Fruit fly (Drosophila melanogaster) whole organism, prepupa: Measurements from ENCODE around the gene CG43163.

Source experiments
- CG10631 ChIP-seq: fragments of 200-800 bp; sonication (Bioruptor generic); optimal IDR thresholded peaks from 2 replicates; lab custom pipeline; 2016; ENCODE audit warnings: missing biosample characterization, missing genetic modification characterization
- CG10669 ChIP-seq: fragments of 200-800 bp; sonication (Bioruptor generic); optimal IDR thresholded peaks from 3 replicates; lab custom pipeline; 2018; ENCODE audit warnings: missing biosample characterization, mild to moderate bottlenecking, missing genetic modification characterization, moderate library complexity
- CG11294 ChIP-seq: fragments of 200-800 bp; sonication (Bioruptor generic); IDR thresholded peaks from 2 replicates; pipeline ENCODE4 v1.3.6; 2022; ENCODE audit warnings: missing biosample characterization, missing genetic modification characterization
- CG11762 ChIP-seq: fragments of 200-800 bp; sonication (Bioruptor generic); optimal IDR thresholded peaks from 3 replicates; lab custom pipeline; 2016; ENCODE audit warnings: missing biosample characterization, missing genetic modification characterization; ENCODE audit not compliant: insufficient read depth
- CG11902 ChIP-seq: fragments of 200-800 bp; sonication (Bioruptor generic); optimal IDR thresholded peaks from 3 replicates; lab custom pipeline; 2016; ENCODE audit warnings: missing biosample characterization, missing genetic modification characterization
- CG1621 ChIP-seq: fragments of 200-800 bp; sonication (Bioruptor generic); optimal IDR thresholded peaks from 3 replicates; lab custom pipeline; 2018; ENCODE audit warnings: missing biosample characterization, mild to moderate bottlenecking, missing genetic modification characterization
- CG16779 ChIP-seq: fragments of 200-800 bp; sonication (Bioruptor generic); optimal IDR thresholded peaks from 3 replicates; lab custom pipeline; 2017; ENCODE audit warnings: missing biosample characterization, mild to moderate bottlenecking, missing genetic modification characterization
- CG3032 ChIP-seq: fragments of 200-800 bp; optimal IDR thresholded peaks from 2 replicates; lab custom pipeline; 2019; ENCODE audit warnings: missing biosample characterization, mild to moderate bottlenecking, missing genetic modification characterization, moderate library complexity
- CG6163 ChIP-seq: fragments of 200-800 bp; sonication (Bioruptor generic); IDR thresholded peaks from 3 replicates; pipeline ENCODE4 v1.3.6; 2022; ENCODE audit warnings: missing biosample characterization, missing genetic modification characterization
- CG6276 ChIP-seq: fragments of 200-800 bp; sonication (Bioruptor generic); optimal IDR thresholded peaks from 2 replicates; lab custom pipeline; 2017; ENCODE audit warnings: missing biosample characterization, mild to moderate bottlenecking, missing genetic modification characterization
- CG6854 ChIP-seq: fragments of 200-800 bp; sonication (Bioruptor generic); optimal IDR thresholded peaks from 2 replicates; lab custom pipeline; 2017; ENCODE audit warnings: missing biosample characterization, mild to moderate bottlenecking, missing genetic modification characterization
- CG8119 ChIP-seq: fragments of 200-800 bp; sonication (Bioruptor generic); IDR thresholded peaks from 3 replicates; pipeline ENCODE4 v1.3.6; 2022; ENCODE audit warnings: missing biosample characterization, missing genetic modification characterization
- CG8319 ChIP-seq: fragments of 200-800 bp; sonication (Bioruptor generic); optimal IDR thresholded peaks from 3 replicates; lab custom pipeline; 2016; ENCODE audit warnings: missing biosample characterization, missing genetic modification characterization
- CG8632 ChIP-seq: fragments of 200-800 bp; sonication (Bioruptor generic); optimal IDR thresholded peaks from 3 replicates; lab custom pipeline; 2016; ENCODE audit warnings: missing biosample characterization, missing genetic modification characterization
- Eip75B ChIP-seq: fragments of 200-800 bp; sonication (Bioruptor generic); optimal IDR thresholded peaks from 3 replicates; lab custom pipeline; 2016; ENCODE audit warnings: missing biosample characterization, missing genetic modification characterization
- Eip78C ChIP-seq: fragments of 200-800 bp; sonication (Bioruptor generic); peaks from one replicate; lab custom pipeline; 2016; ENCODE audit warnings: missing biosample characterization, missing genetic modification characterization
- Ets21C ChIP-seq: fragments of 200-800 bp; sonication (Bioruptor generic); optimal IDR thresholded peaks from 3 replicates; lab custom pipeline; 2016; ENCODE audit warnings: missing biosample characterization, missing genetic modification characterization
- Ets96B ChIP-seq: fragments of 200-800 bp; optimal IDR thresholded peaks from 2 replicates; lab custom pipeline; 2019; ENCODE audit warnings: missing biosample characterization, mild to moderate bottlenecking, missing genetic modification characterization, moderate library complexity
- Gug ChIP-seq: fragments of 200-800 bp; sonication (Bioruptor generic); IDR thresholded peaks from 2 replicates; pipeline ENCODE4 v1.3.6; 2022; ENCODE audit warnings: missing biosample characterization, missing genetic modification characterization
- Hr38 ChIP-seq: sonication (Bioruptor generic); optimal IDR thresholded peaks from 2 replicates; lab custom pipeline; 2016; ENCODE audit warnings: missing biosample characterization, missing genetic modification characterization
- Lpt ChIP-seq: fragments of 200-800 bp; sonication (Bioruptor generic); optimal IDR thresholded peaks from 3 replicates; lab custom pipeline; 2016; ENCODE audit warnings: missing biosample characterization, missing genetic modification characterization
- Met ChIP-seq: fragments of 200-800 bp; sonication (Bioruptor generic); optimal IDR thresholded peaks from 3 replicates; lab custom pipeline; 2016; ENCODE audit warnings: missing biosample characterization, missing genetic modification characterization
- OdsH ChIP-seq: fragments of 200-800 bp; sonication (Bioruptor generic); optimal IDR thresholded peaks from 3 replicates; lab custom pipeline; 2016; ENCODE audit warnings: missing biosample characterization, missing genetic modification characterization
- Sox102F ChIP-seq: fragments of 200-800 bp; sonication (Bioruptor generic); optimal IDR thresholded peaks from 2 replicates; lab custom pipeline; 2016; ENCODE audit warnings: missing biosample characterization, mild to moderate bottlenecking, missing genetic modification characterization
- achi ChIP-seq: fragments of 200-800 bp; sonication (Bioruptor generic); optimal IDR thresholded peaks from 3 replicates; lab custom pipeline; 2016; ENCODE audit warnings: missing biosample characterization, missing genetic modification characterization
- cyc ChIP-seq: fragments of 200-800 bp; sonication (Bioruptor generic); optimal IDR thresholded peaks from 3 replicates; lab custom pipeline; 2016; ENCODE audit warnings: missing biosample characterization, missing genetic modification characterization
- eg ChIP-seq: fragments of 200-800 bp; sonication (Bioruptor generic); IDR thresholded peaks from 3 replicates; pipeline ENCODE4 v1.3.6; 2022; ENCODE audit warnings: missing biosample characterization, missing genetic modification characterization
- esn ChIP-seq: fragments of 200-800 bp; sonication (Bioruptor generic); optimal IDR thresholded peaks from 2 replicates; lab custom pipeline; 2016; ENCODE audit warnings: missing biosample characterization, mild to moderate bottlenecking, missing genetic modification characterization, moderate library complexity
- fd59A ChIP-seq: fragments of 200-800 bp; sonication (Bioruptor generic); optimal IDR thresholded peaks from 2 replicates; lab custom pipeline; 2017; ENCODE audit warnings: missing biosample characterization, mild to moderate bottlenecking, missing genetic modification characterization, missing genetic modification reagents
- fd85E ChIP-seq: fragments of 200-800 bp; sonication (Bioruptor generic); optimal IDR thresholded peaks from 3 replicates; lab custom pipeline; 2016; ENCODE audit warnings: missing biosample characterization, missing genetic modification characterization
- fkh ChIP-seq: fragments of 200-800 bp; sonication (Bioruptor generic); optimal IDR thresholded peaks from 3 replicates; lab custom pipeline; 2017; ENCODE audit warnings: missing biosample characterization, mild to moderate bottlenecking, missing genetic modification characterization, moderate library complexity
- pdm3 ChIP-seq: fragments of 200-800 bp; sonication (Bioruptor generic); optimal IDR thresholded peaks from 3 replicates; lab custom pipeline; 2016; ENCODE audit warnings: missing biosample characterization, missing genetic modification characterization
- spab ChIP-seq: fragments of 200-800 bp; sonication (Bioruptor generic); optimal IDR thresholded peaks from 2 replicates; lab custom pipeline; 2017; ENCODE audit warnings: missing biosample characterization, mild to moderate bottlenecking, missing genetic modification characterization, missing genetic modification reagents
- ss ChIP-seq, 2 experiments: fragments of 200-800 bp; sonication (Bioruptor generic); optimal IDR thresholded peaks; 2 replicates in 1 of 2; 3 replicates in 1 of 2; lab custom pipeline; 2017 to 2018; ENCODE audit warnings: mild to moderate bottlenecking in 2 of 2, missing biosample characterization in 2 of 2, missing genetic modification characterization in 2 of 2, moderate library complexity in 1 of 2
- svp ChIP-seq: fragments of 200-800 bp; sonication (Bioruptor generic); peaks from one replicate; lab custom pipeline; 2016; ENCODE audit warnings: missing biosample characterization, missing genetic modification characterization
- topi ChIP-seq: fragments of 200-800 bp; sonication (Bioruptor generic); optimal IDR thresholded peaks from 3 replicates; lab custom pipeline; 2016; ENCODE audit warnings: missing biosample characterization, missing genetic modification characterization
- vri ChIP-seq: fragments of 200-800 bp; sonication (Bioruptor generic); optimal IDR thresholded peaks from 3 replicates; lab custom pipeline; 2016; ENCODE audit warnings: missing biosample characterization, mild to moderate bottlenecking, missing genetic modification characterization

Gene CG43163

dm6 chr3L:8524816-8525625 is 18.1 kb upstream of the CG43163 start, which contains the start of the genes GstO1 and foi (continued):
- TF ChIP-seq cyc (GFP tag; lab: Kevin White, UChicago) (no peak), Gug (GFP tag; lab: Robert Waterston, UW) (no peak), spab (GFP tag; lab: Kevin White, UChicago) (no peak), Sox102F (no peak), CG8632 (GFP tag; lab: Kevin White, UChicago) (peak; percentile 10), Lpt (no peak), Ets21C (GFP tag; lab: Kevin White, UChicago) (no peak), CG11902 (no peak), vri (GFP tag; lab: Kevin White, UChicago) (peak; percentile 67), Hr38 (GFP tag; lab: Kevin White, UChicago) (no peak), CG6276 (no peak), CG10669 (GFP tag; lab: Kevin White, UChicago) (peak; percentile 14), Ets96B (peak; percentile 16), CG6854 (GFP tag; lab: Kevin White, UChicago) (no peak), fd59A (GFP tag; lab: Kevin White, UChicago) (no peak), CG16779 (tag; lab: Kevin White, UChicago) (no peak)

dm6 chr3L:8523257-8523656 is 16.3 kb upstream of the CG43163 start, which contains the start of gene GstO2:
GstO2 (minus strand) TSS chr3L:8523501.
- TF ChIP-seq esn (GFP tag; lab: Kevin White, UChicago) (peak; percentile 0), CG1621 (tag; lab: Kevin White, UChicago) (peak; percentile 89), CG8319 (GFP tag; lab: Kevin White, UChicago) (no peak)

dm6 chr3L:8520252-8520651 is 13.3 kb upstream of the CG43163 start, which contains the start of gene se:
se (plus strand) TSS chr3L:8520552.
- TF ChIP-seq svp (GFP tag; lab: Kevin White, UChicago), result no peak
- no peak for TF ChIP-seq Ets21C (GFP tag; lab: Kevin White, UChicago)
- TF ChIP-seq eg (GFP tag; lab: Robert Waterston, UW), result no peak
- no peak for TF ChIP-seq ss (GFP tag; optimal IDR thresholded peaks at IDR 0.05; lab: Kevin White, UChicago)
- no peak for TF ChIP-seq CG6276
- TF ChIP-seq cyc (GFP tag; lab: Kevin White, UChicago), result no peak

dm6 chr3L:8519232-8519631 is 12.3 kb upstream of the CG43163 start:
- TF ChIP-seq topi, result no peak
- no peak for TF ChIP-seq cyc (GFP tag; lab: Kevin White, UChicago)
- TF ChIP-seq Hr38 (GFP tag; lab: Kevin White, UChicago), result no peak
- no peak for TF ChIP-seq CG11762 (GFP tag; lab: Kevin White, UChicago)
- TF ChIP-seq fkh, result peak; percentile 70
- no peak for TF ChIP-seq CG11294 (GFP tag; lab: Robert Waterston, UW)
- no peak for TF ChIP-seq CG8119 (GFP tag; lab: Robert Waterston, UW)
- TF ChIP-seq CG10631 (GFP tag; lab: Kevin White, UChicago), result no peak
- TF ChIP-seq Eip75B, result no peak
- no peak for TF ChIP-seq ss (GFP tag; optimal IDR thresholded peaks at IDR 0.05; lab: Kevin White, UChicago)
- TF ChIP-seq CG3032 (tag; lab: Kevin White, UChicago), result no peak
- TF ChIP-seq fd85E (GFP tag; lab: Kevin White, UChicago), result no peak
- no peak for TF ChIP-seq OdsH
- no peak for TF ChIP-seq achi (GFP tag; lab: Kevin White, UChicago)
- no peak for TF ChIP-seq Ets96B
- TF ChIP-seq pdm3, result no peak
- TF ChIP-seq Gug (GFP tag; lab: Robert Waterston, UW), result no peak
- TF ChIP-seq CG6163, result no peak
- peak; percentile 20 for TF ChIP-seq esn (GFP tag; lab: Kevin White, UChicago)
- TF ChIP-seq Eip78C (GFP tag; lab: Kevin White, UChicago), result peak; percentile 31
- TF ChIP-seq Met (GFP tag; lab: Kevin White, UChicago), result no peak
- TF ChIP-seq, all 60 proteins: peak for 3
